Fruit fly (Drosophila melanogaster): Measurements from ENCODE around the gene Adhr.
A peak's percentile ranks its signal among the peaks of the same experiment; 100 is the strongest.

The Adhr gene

dm6 chr2L:14622182-14622581, 6.8 kb downstream of the Adhr start (continued):
- TF ChIP-seq cwo (GFP tag; optimal IDR thresholded peaks at IDR 0.05) = no peak
- TF ChIP-seq CG16779 (GFP tag; IDR thresholded peaks at IDR 0.05) = no peak
- 0 out of 2 replicates have a peak, but pooled peaks have one; percentile 24 for TF ChIP-seq crol (GFP tag; IDR thresholded peaks at IDR 0.05)
- peak; percentile 59 for TF ChIP-seq CG2712 (tag; optimal IDR thresholded peaks at IDR 0.05)
- TF ChIP-seq Ravus (GFP tag; IDR thresholded peaks at IDR 0.05) = no peak
- no peak for TF ChIP-seq CG9797 (GFP tag; optimal IDR thresholded peaks at IDR 0.05)
- no peak for TF ChIP-seq CG6272 (GFP tag; IDR thresholded peaks at IDR 0.05)
- no peak for TF ChIP-seq hth (optimal IDR thresholded peaks at IDR 0.05)
- TF ChIP-seq CG12942 (GFP tag; optimal IDR thresholded peaks at IDR 0.05) = peak; percentile 8
- peak; percentile 36; the same call in 1 of the 2 replicates for TF ChIP-seq sob (GFP tag; IDR thresholded peaks at IDR 0.05)
- no peak for TF ChIP-seq Trl (optimal IDR thresholded peaks at IDR 0.05)
- peak; percentile 74 for TF ChIP-seq Trl (GFP tag; optimal IDR thresholded peaks at IDR 0.05)
- TF ChIP-seq Eip74EF (GFP tag; optimal IDR thresholded peaks at IDR 0.05) = no peak
- TF ChIP-seq eyg (GFP tag; optimal IDR thresholded peaks at IDR 0.05) = no peak
- no peak for TF ChIP-seq CG10543 (GFP tag; optimal IDR thresholded peaks at IDR 0.05)
- no peak for TF ChIP-seq hb (GFP tag; IDR thresholded peaks at IDR 0.05; ENCODE audit: partially characterized antibody)
- 0 out of 2 replicates have a peak, but pooled peaks have one; percentile 13 for TF ChIP-seq H2.0 (GFP tag; IDR thresholded peaks at IDR 0.05)
- TF ChIP-seq h (optimal IDR thresholded peaks at IDR 0.05) = no peak
- no peak for TF ChIP-seq CG3847 (GFP tag; IDR thresholded peaks at IDR 0.05)
- TF ChIP-seq CG14050 (GFP tag; IDR thresholded peaks at IDR 0.05) = no peak
- TF ChIP-seq ttk (GFP tag; IDR thresholded peaks at IDR 0.05) = peak; percentile 58
- TF ChIP-seq salm (tag; optimal IDR thresholded peaks at IDR 0.05) = no peak
- no peak for TF ChIP-seq Dbx (GFP tag; IDR thresholded peaks at IDR 0.05)
- no peak for TF ChIP-seq CG7963 (GFP tag; IDR thresholded peaks at IDR 0.05; ENCODE audit: partially characterized antibody)
- TF ChIP-seq E2f2 (GFP tag; IDR thresholded peaks at IDR 0.05) = no peak
- TF ChIP-seq nerfin-1 (tag; optimal IDR thresholded peaks at IDR 0.05) = peak; percentile 10
- no peak for TF ChIP-seq CG18011 (GFP tag; optimal IDR thresholded peaks at IDR 0.05)
- TF ChIP-seq lilli (GFP tag; optimal IDR thresholded peaks at IDR 0.05) = peak; percentile 31
- peak; percentile 21 for TF ChIP-seq stwl (tag; optimal IDR thresholded peaks at IDR 0.05)
- TF ChIP-seq MTF-1 (GFP tag; optimal IDR thresholded peaks at IDR 0.05; ENCODE audit: borderline replicate concordance) = no peak
- TF ChIP-seq pros (GFP tag; optimal IDR thresholded peaks at IDR 0.05) = no peak
- peak; percentile 55 for TF ChIP-seq Side (GFP tag; optimal IDR thresholded peaks at IDR 0.05)
- TF ChIP-seq CG10147 (GFP tag; optimal IDR thresholded peaks at IDR 0.05) = no peak
- TF ChIP-seq trh (GFP tag; optimal IDR thresholded peaks at IDR 0.05) = no peak
- TF ChIP-seq maf-S (GFP tag; optimal IDR thresholded peaks at IDR 0.05) = no peak
- no peak for TF ChIP-seq knrl (GFP tag; IDR thresholded peaks at IDR 0.05; ENCODE audit: partially characterized antibody)
- no peak for TF ChIP-seq CG12104 (GFP tag; optimal IDR thresholded peaks at IDR 0.05)
- no peak for TF ChIP-seq tap (tag; optimal IDR thresholded peaks at IDR 0.05)
- no peak for TF ChIP-seq CG7928 (GFP tag; optimal IDR thresholded peaks at IDR 0.05)
- no peak for TF ChIP-seq CG10274 (GFP tag; optimal IDR thresholded peaks at IDR 0.05)
- TF ChIP-seq CG11560 (tag; IDR thresholded peaks at IDR 0.05) = 0 out of 3 replicates have a peak, but pooled peaks have one; percentile 31
- no peak for TF ChIP-seq Ada2b (GFP tag; IDR thresholded peaks at IDR 0.05)
- no peak for TF ChIP-seq Dip2 (GFP tag; IDR thresholded peaks at IDR 0.05)
- TF ChIP-seq fd102C (GFP tag; optimal IDR thresholded peaks at IDR 0.05) = no peak
- TF ChIP-seq gsb-n (tag; optimal IDR thresholded peaks at IDR 0.05) = peak; percentile 33
- TF ChIP-seq CG13424 (tag; optimal IDR thresholded peaks at IDR 0.05) = peak; percentile 45
- TF ChIP-seq CG11398 (GFP tag; optimal IDR thresholded peaks at IDR 0.05) = peak; percentile 22
- TF ChIP-seq Nf-YC (tag; optimal IDR thresholded peaks at IDR 0.05) = no peak
- TF ChIP-seq CG7357 (GFP tag; IDR thresholded peaks at IDR 0.05) = no peak
- TF ChIP-seq Mad (GFP tag; optimal IDR thresholded peaks at IDR 0.05) = no peak
- TF ChIP-seq PHDP (tag; optimal IDR thresholded peaks at IDR 0.05) = peak; percentile 25
- TF ChIP-seq D (optimal IDR thresholded peaks at IDR 0.05) = no peak
- peak; percentile 49 for TF ChIP-seq D (GFP tag; optimal IDR thresholded peaks at IDR 0.05)
